Fruit fly (Drosophila melanogaster) whole organism, pupa: ENCODE results near the gene Rtel1.

Experiments used
- CG15710 ChIP-seq: fragments of 200-800 bp; sonication (Bioruptor generic); optimal IDR thresholded peaks from 2 replicates; lab custom pipeline; 2018; ENCODE audit warnings: missing biosample characterization, mild to moderate bottlenecking, missing genetic modification characterization, moderate library complexity
- gl ChIP-seq: fragments of 200-800 bp; sonication (Bioruptor generic); optimal IDR thresholded peaks from 2 replicates; lab custom pipeline; 2018; ENCODE audit warnings: missing biosample characterization, mild to moderate bottlenecking, missing genetic modification characterization
- rn ChIP-seq: fragments of 200-800 bp; sonication (Bioruptor generic); IDR thresholded peaks from 2 replicates; pipeline ENCODE4 v1.3.6; 2022; ENCODE audit warnings: missing biosample characterization, missing genetic modification characterization

- no peak for TF ChIP-seq gl (tag; lab: Kevin White, UChicago)
- no peak for TF ChIP-seq CG15710 (tag; lab: Kevin White, UChicago)
- no peak for TF ChIP-seq rn
Observed at dm6 chrX:5732440-5732839, 15.1 kb upstream of the Rtel1 start, which contains the start of gene CG15773.
